Worm (Caenorhabditis elegans): ENCODE results near the gene ttll-5.

The ttll-5 gene

DNA sequence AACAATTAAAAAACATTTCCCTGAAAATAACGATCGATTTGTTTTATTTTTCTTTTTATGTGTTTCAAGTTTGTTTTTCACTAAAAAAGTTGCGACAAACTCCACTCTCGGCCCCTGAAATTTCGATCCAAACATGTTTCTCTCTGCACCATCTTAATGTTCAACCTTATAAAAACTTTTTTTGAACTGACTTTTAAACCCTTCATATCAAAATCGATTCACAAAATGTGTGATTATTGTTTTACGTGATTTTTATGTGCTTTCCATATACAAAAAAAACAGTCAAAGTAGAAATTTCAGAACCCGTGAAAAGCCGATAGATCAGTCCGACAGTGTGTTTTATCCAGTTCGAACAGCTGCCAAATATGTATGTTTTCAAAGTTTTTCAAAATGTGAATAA, 18.7 kb downstream of the ttll-5 start, which contains the start of gene ccch-1:
ccch-1 (plus strand) TSS at position 301 of the 400 bp plus-strand sequence.
- no peak for TF ChIP-seq unc-62 (GFP tag; optimal IDR thresholded peaks at IDR 0.05)

- TF ChIP-seq unc-62 (GFP tag; optimal IDR thresholded peaks at IDR 0.05), result no peak
These were observed 19.9 kb downstream of the ttll-5 start for ce11 chrV:11528633-11529327.

DNA sequence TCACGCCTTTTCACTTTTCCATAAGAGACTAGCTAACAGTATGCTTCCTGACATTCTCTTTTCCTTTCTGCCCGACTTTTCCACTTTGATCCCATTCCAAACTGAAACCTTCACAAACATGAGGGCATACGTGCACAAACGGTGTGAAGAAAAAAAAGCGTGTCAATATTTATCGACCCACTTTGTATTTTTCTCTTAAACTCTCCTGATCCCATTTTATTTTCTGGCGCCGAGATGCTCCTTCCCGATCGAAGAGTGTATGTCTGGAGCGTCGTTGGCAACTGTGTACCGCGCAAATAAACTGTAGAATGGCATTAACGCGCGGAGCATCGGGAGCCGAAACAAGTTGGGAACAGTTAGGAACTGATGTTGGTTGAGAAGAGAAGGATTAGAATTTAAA, 20.7 kb downstream of the ttll-5 start:
- no peak for TF ChIP-seq unc-62 (GFP tag; optimal IDR thresholded peaks at IDR 0.05)

- no peak for TF ChIP-seq unc-62 (GFP tag; optimal IDR thresholded peaks at IDR 0.05)
These were observed 22.2 kb downstream of the ttll-5 start for ce11 chrV:11531100-11531499.

DNA sequence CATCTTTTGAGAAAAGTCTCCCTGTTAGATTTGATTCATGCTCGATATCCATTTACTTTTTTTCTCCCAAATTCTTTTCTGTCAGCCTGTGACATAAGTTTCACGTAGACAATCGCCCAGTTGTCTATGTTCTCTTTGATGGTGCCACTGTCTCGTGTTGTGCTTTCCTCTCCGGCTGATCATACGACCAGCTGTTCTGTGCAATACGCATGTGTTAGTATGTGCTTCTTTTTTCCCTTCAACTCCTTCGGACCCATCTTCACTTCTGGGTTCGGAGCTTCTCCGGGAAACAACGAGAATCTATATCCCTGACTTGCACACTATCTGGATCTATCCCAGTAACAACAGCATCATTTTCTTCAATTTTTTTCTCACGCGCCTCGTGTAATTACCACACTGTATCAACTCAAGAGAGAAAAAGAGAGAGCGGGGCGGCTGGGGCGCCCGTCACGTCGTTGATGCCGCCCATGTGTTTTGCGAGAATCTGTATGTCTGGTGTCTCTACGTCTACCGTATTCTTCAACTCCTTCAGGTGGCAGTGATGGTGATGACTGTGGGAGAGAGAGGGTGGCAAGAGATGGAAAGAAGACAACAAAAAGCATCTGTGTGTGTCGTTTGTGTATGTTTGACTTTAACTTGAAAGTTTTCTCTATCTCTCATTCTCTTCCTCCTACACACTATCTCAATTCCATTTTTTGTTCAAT, 23.1 kb downstream of the ttll-5 start:
- TF ChIP-seq unc-62 (GFP tag; optimal IDR thresholded peaks at IDR 0.05), result no peak

DNA sequence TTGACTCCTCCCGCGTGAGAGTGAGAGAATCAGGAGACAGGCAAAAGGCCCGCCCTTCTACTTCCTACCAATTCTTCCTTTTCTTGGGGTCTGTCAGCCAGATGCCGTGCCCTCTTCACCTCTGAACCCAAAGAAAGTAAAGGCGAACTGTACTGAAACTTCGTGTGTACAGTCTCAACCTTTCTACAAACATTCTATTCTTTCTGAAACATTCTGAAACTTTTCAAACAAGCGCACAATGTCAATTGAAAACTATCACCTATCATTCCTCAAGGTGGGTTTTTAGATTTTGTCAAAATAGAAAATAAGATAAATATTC, 23.6 kb downstream of the ttll-5 start:
- no peak for TF ChIP-seq unc-62 (GFP tag; optimal IDR thresholded peaks at IDR 0.05)

- TF ChIP-seq unc-62 (GFP tag; optimal IDR thresholded peaks at IDR 0.05), result no peak
These were observed 24.1 kb downstream of the ttll-5 start for ce11 chrV:11532964-11533363.

DNA sequence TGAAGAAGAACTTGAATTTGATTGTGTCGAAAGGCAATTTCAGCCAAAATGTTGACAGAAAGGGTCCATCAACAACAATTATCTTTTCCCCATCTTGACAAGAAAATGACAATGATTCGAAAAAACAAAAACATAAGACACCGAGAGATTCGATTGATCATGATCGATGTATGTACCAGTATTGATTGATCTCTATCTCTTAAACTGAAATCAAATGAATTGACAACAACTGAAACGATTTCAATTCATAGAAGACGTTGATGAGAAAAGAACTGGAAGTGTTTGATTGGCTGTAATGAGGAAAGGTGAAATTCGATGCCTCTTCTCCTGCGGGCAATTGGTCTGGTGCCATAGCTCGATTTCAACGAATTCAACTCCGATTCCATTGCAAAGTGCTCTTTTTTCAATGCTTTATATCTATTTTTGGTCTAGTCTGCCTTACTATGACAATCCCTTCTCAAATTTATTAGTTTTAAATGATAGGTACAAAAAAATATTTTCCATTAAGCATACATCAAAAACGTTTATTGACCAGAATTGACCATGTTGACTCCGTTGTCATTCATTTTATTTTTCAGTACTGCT, 24.6 kb downstream of the ttll-5 start:
- TF ChIP-seq unc-62 (GFP tag; optimal IDR thresholded peaks at IDR 0.05), result no peak

- no peak for TF ChIP-seq unc-62 (GFP tag; optimal IDR thresholded peaks at IDR 0.05)
These were observed 25.8 kb downstream of the ttll-5 start for ce11 chrV:11534495-11535189.

DNA sequence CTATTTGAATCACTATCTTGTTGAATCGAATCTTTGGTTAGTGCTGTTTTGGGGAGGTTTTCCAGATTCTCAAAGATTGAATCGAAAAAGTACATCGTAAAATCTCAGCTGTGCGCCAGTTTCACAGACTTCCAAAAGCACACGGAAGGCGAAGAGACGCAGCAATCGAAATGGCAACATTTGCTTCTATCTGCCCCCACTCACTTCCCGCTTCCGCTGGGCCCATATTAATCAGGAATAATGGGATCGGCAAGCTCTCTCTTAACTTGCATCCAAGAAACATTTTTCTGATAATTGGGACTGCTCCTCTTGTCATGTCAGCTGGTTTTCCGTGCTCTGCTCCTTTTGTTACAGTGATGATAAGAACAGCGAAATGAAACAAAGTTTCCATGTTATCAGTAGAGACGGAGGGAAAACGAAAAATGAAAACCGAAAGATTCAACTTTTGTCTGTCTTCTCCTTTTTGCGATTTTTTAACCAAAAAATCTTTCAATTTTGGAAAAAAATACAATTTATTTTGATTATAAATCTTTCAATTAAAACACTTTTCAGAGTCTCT, 26.7 kb downstream of the ttll-5 start:
- TF ChIP-seq unc-62 (GFP tag; optimal IDR thresholded peaks at IDR 0.05), result no peak

- no peak for TF ChIP-seq unc-62 (GFP tag; optimal IDR thresholded peaks at IDR 0.05)
These were observed 27.8 kb downstream of the ttll-5 start for ce11 chrV:11536667-11537066.

DNA sequence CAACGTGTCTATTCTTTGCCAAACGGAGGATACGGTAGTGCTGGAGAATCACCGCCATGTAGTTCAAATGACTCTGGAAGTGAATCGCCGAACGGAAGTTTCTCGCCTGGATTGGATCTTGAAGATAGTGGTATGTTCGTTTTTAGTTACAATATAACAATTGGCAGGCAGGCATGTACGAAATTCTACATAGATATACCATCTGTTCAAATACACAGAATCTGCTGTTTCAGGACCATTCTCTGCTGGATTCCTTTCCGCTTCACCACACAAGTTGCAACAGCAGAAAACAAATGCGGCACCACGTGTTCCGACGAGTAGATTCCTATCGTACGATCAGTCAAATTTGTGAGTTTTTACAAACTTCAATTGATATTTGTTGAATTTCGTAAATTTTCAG, 30.6 kb downstream of the ttll-5 start:
- TF ChIP-seq unc-62 (GFP tag; optimal IDR thresholded peaks at IDR 0.05), result no peak

- TF ChIP-seq unc-62 (GFP tag; optimal IDR thresholded peaks at IDR 0.05), result no peak
These were observed 32.4 kb downstream of the ttll-5 start for ce11 chrV:11541284-11541683.

DNA sequence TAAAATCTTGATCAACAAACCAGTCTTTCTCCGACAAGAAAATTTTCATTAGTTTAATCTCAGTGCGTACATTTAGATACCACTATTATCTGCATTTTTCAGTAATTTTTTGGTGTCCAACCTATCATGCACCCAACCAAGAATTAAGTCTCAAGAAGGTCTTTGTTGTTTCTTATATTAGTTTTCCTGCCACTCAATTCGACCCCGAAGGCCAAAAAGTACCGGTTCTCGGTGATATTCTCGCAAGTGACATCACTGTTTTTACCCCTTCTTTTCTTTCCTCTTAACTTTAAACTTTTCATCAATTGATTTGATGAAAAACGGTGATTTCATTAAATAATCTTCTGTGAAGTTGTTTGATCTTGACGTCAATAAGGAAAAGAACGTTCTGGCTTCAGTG, 34.7 kb downstream of the ttll-5 start, which contains the start of gene F38B7.2:
F38B7.2 (plus strand) TSS at position 400 of the 400 bp plus-strand sequence.
- no peak for TF ChIP-seq unc-62 (GFP tag; optimal IDR thresholded peaks at IDR 0.05)

DNA sequence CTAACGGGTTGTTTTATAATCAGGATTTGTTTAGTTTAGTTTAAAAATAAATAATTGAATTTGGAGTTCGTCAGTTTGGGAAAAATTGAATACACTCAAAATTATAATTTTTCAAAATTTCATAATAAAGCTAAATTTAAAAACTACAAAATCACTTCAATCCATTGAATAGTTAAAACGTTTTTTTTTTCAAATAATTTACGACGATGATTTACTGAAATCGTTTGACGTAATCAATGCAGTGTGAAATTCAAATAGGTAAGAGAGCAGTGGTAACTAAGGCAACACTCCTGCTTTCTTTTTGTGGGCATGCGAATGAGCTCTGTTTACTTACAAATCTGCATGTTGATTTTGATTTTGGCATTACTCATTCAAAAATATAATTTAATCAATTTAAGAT, 36.4 kb downstream of the ttll-5 start, which contains the start of gene F38B7.10:
F38B7.10 (plus strand) TSS at position 301 of the 400 bp plus-strand sequence.
- no peak for TF ChIP-seq unc-62 (GFP tag; optimal IDR thresholded peaks at IDR 0.05)

DNA sequence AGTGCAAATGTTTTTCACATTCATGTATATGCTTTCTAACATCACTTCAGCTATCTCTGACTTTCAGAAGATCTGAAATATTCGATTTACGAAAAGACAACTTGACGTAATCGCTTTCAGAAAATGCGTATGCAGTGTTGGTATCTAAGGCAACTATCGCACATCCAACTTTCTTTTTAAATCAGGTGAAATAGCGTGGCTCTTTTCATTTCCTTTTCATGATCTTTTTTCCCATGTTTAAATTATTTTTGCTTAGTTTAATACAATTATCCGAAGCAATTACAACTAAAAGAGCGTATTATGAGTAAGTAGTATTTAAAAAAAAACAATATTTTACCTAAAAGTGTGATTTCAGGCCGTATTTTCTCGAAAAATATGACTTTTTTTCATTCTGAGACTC, 37.9 kb downstream of the ttll-5 start, which contains the start of gene F38B7.11:
F38B7.11 (plus strand) TSS at position 301 of the 400 bp plus-strand sequence.
- TF ChIP-seq unc-62 (GFP tag; optimal IDR thresholded peaks at IDR 0.05), result no peak
